Worm (Caenorhabditis elegans): ENCODE data around the gene srg-11.

- TF ChIP-seq nhr-19 (GFP tag; conservative IDR thresholded peaks at IDR 0.05) (no peak), unc-62 (GFP tag; optimal IDR thresholded peaks at IDR 0.05) (no peak), nhr-237 (tag; optimal IDR thresholded peaks at IDR 0.05) (no peak), fkh-8 (tag; optimal IDR thresholded peaks at IDR 0.05) (no peak), snpc-4 (tag; optimal IDR thresholded peaks at IDR 0.05) (no peak), nhr-76 (tag; optimal IDR thresholded peaks at IDR 0.05) (no peak), zag-1 (tag; optimal IDR thresholded peaks at IDR 0.05) (no peak), nhr-28 (tag; optimal IDR thresholded peaks at IDR 0.05) (no peak), nhr-77 (tag; optimal IDR thresholded peaks at IDR 0.05) (no peak), lsy-2 (tag; optimal IDR thresholded peaks at IDR 0.05) (no peak)
Observed at ce11 chrIII:4634947-4635346, 44.9 kb upstream of the srg-11 start, which contains the start of gene clec-153.
